Fruit fly (Drosophila melanogaster): ENCODE measurements around the gene Cyp9f3.

The Cyp9f3 gene

dm6 chr3R:12442601-12443533, 44.1 kb upstream of the Cyp9f3 start (continued):
- no peak for TF ChIP-seq NC2α (GFP tag; optimal IDR thresholded peaks at IDR 0.05)
- TF ChIP-seq CG16863 (GFP tag; optimal IDR thresholded peaks at IDR 0.05) = no peak
- no peak for TF ChIP-seq h (optimal IDR thresholded peaks at IDR 0.05)
- TF ChIP-seq Dref (GFP tag; IDR thresholded peaks at IDR 0.05) = no peak
- TF ChIP-seq CG9727 (GFP tag; optimal IDR thresholded peaks at IDR 0.05) = peak; percentile 44
- TF ChIP-seq ewg (GFP tag; optimal IDR thresholded peaks at IDR 0.05) = no peak
- TF ChIP-seq sim (GFP tag; IDR thresholded peaks at IDR 0.05) = no peak
- peak; percentile 59 for TF ChIP-seq CG9932 (GFP tag; IDR thresholded peaks at IDR 0.05)
- no peak for TF ChIP-seq CG10979 (tag; optimal IDR thresholded peaks at IDR 0.05)
- TF ChIP-seq CG33213 (GFP tag; optimal IDR thresholded peaks at IDR 0.05) = no peak
- TF ChIP-seq sens (GFP tag) = peak; percentile 79
- TF ChIP-seq hkb (optimal IDR thresholded peaks at IDR 0.05) = no peak
- TF ChIP-seq hkb (GFP tag; IDR thresholded peaks at IDR 0.05) = no peak
- no peak for TF ChIP-seq jumu (GFP tag; optimal IDR thresholded peaks at IDR 0.05)
- no peak for TF ChIP-seq CG7928 (GFP tag; optimal IDR thresholded peaks at IDR 0.05)
- TF ChIP-seq stwl (tag; optimal IDR thresholded peaks at IDR 0.05) = no peak
- peak; percentile 44 for TF ChIP-seq Rfx (GFP tag; IDR thresholded peaks at IDR 0.05)
- no peak for TF ChIP-seq gce (GFP tag; IDR thresholded peaks at IDR 0.05)
- TF ChIP-seq sr (GFP tag; IDR thresholded peaks at IDR 0.05) = no peak
- TF ChIP-seq CG15269 (tag; optimal IDR thresholded peaks at IDR 0.05) = peak; percentile 71
- no peak for TF ChIP-seq CG17612 (GFP tag; IDR thresholded peaks at IDR 0.05)
- TF ChIP-seq Atf6 (GFP tag; IDR thresholded peaks at IDR 0.05) = peak; percentile 39
- TF ChIP-seq CG6854 (GFP tag; optimal IDR thresholded peaks at IDR 0.05) = no peak
- TF ChIP-seq CG6175 (GFP tag; IDR thresholded peaks at IDR 0.05) = no peak
- TF ChIP-seq toy (GFP tag; IDR thresholded peaks at IDR 0.05) = no peak
- TF ChIP-seq bsh (GFP tag; optimal IDR thresholded peaks at IDR 0.05) = no peak
- TF ChIP-seq jing (GFP tag; optimal IDR thresholded peaks at IDR 0.05) = no peak
- TF ChIP-seq CG7987 (GFP tag; optimal IDR thresholded peaks at IDR 0.05) = peak; percentile 99
- TF ChIP-seq croc (GFP tag; conservative IDR thresholded peaks at IDR 0.05) = no peak
- no peak for TF ChIP-seq abd-A (tag; optimal IDR thresholded peaks at IDR 0.05)
- peak; percentile 83 for TF ChIP-seq Med (GFP tag)
- no peak for TF ChIP-seq CG16779 (GFP tag; IDR thresholded peaks at IDR 0.05)
- no peak for TF ChIP-seq Hey (tag; optimal IDR thresholded peaks at IDR 0.05)
- TF ChIP-seq pros (GFP tag; optimal IDR thresholded peaks at IDR 0.05) = no peak
- TF ChIP-seq tin (GFP tag; optimal IDR thresholded peaks at IDR 0.05) = no peak
- no peak for TF ChIP-seq Elba2 (GFP tag; optimal IDR thresholded peaks at IDR 0.05)
- peak; percentile 37 for TF ChIP-seq CG7556 (GFP tag; optimal IDR thresholded peaks at IDR 0.05)
- peak; percentile 9 for TF ChIP-seq Hmx (GFP tag; optimal IDR thresholded peaks at IDR 0.05)
- TF ChIP-seq prd (optimal IDR thresholded peaks at IDR 0.05) = no peak
- peak; percentile 16; the same call in 1 of the 3 replicates for TF ChIP-seq prd (GFP tag; IDR thresholded peaks at IDR 0.05)
- peak; percentile 12 for TF ChIP-seq tap (tag; optimal IDR thresholded peaks at IDR 0.05)
- no peak for TF ChIP-seq CG17912 (GFP tag; optimal IDR thresholded peaks at IDR 0.05)
- no peak for TF ChIP-seq CG9437 (GFP tag; optimal IDR thresholded peaks at IDR 0.05)
- TF ChIP-seq Dp (GFP tag; optimal IDR thresholded peaks at IDR 0.05) = no peak
- no peak for TF ChIP-seq CG1603 (tag; optimal IDR thresholded peaks at IDR 0.05)
- TF ChIP-seq chm (GFP tag; IDR thresholded peaks at IDR 0.05) = no peak
- TF ChIP-seq Bdp1 (GFP tag; optimal IDR thresholded peaks at IDR 0.05) = no peak
- TF ChIP-seq CG10462 (GFP tag; optimal IDR thresholded peaks at IDR 0.05) = no peak
- TF ChIP-seq CG4707 (GFP tag; optimal IDR thresholded peaks at IDR 0.05) = no peak
- TF ChIP-seq CG15601 (tag; optimal IDR thresholded peaks at IDR 0.05) = no peak
- TF ChIP-seq CG12769 (tag; optimal IDR thresholded peaks at IDR 0.05) = peak; percentile 36

All from whole organism, embryonic.